Worm (Caenorhabditis elegans) whole organism, late embryonic: ENCODE measurements around the gene H11E01.2.

Experiments used
- C08G9.2 ChIP-seq: sonication (generic microtip); optimal IDR thresholded peaks from 2 replicates; lab custom pipeline; 2016; ENCODE audit warnings: mild to moderate bottlenecking, missing genetic modification characterization, moderate library complexity, missing compliant biosample characterization
- ahr-1 ChIP-seq: sonication (generic microtip); optimal IDR thresholded peaks from 2 replicates; lab custom pipeline; 2016; ENCODE audit warnings: missing genetic modification characterization, missing compliant biosample characterization
- ama-1 ChIP-seq: fragments of 150-350 bp; optimal IDR thresholded peaks from 2 replicates; lab custom pipeline; 2014
- ceh-14 ChIP-seq: sonication (generic microtip); optimal IDR thresholded peaks from 2 replicates; lab custom pipeline; 2016; ENCODE audit warnings: missing genotype, missing genetic modification characterization, missing compliant biosample characterization
- ceh-18 ChIP-seq: sonication (generic microtip); optimal IDR thresholded peaks from 2 replicates; lab custom pipeline; 2016; ENCODE audit warnings: missing genetic modification characterization, missing compliant biosample characterization
- ceh-19 ChIP-seq: fragments of 200-800 bp; sonication (Bioruptor generic); optimal IDR thresholded peaks from 2 replicates; lab custom pipeline; 2018; ENCODE audit warnings: mild to moderate bottlenecking, missing genetic modification characterization, missing compliant biosample characterization
- ceh-2 ChIP-seq: sonication (generic microtip); optimal IDR thresholded peaks from 2 replicates; lab custom pipeline; 2016; ENCODE audit warnings: missing genotype, missing genetic modification characterization, missing compliant biosample characterization
- ceh-22 ChIP-seq: sonication (generic microtip); optimal IDR thresholded peaks from 2 replicates; lab custom pipeline; 2017; ENCODE audit warnings: missing biosample characterization, missing genetic modification characterization
- ceh-31 ChIP-seq: sonication (generic microtip); optimal IDR thresholded peaks from 2 replicates; lab custom pipeline; 2016; ENCODE audit warnings: missing genetic modification characterization, missing compliant biosample characterization
- ceh-6 ChIP-seq: fragments of 200-800 bp; sonication (Bioruptor generic); optimal IDR thresholded peaks from 2 replicates; lab custom pipeline; 2018; ENCODE audit warnings: mild to moderate bottlenecking, missing genetic modification characterization, missing compliant biosample characterization
- che-1 ChIP-seq: sonication (generic microtip); optimal IDR thresholded peaks from 2 replicates; lab custom pipeline; 2016; ENCODE audit warnings: mild to moderate bottlenecking, missing genetic modification characterization, missing compliant biosample characterization
- dmd-4 ChIP-seq: sonication (generic microtip); optimal IDR thresholded peaks from 2 replicates; lab custom pipeline; 2016; ENCODE audit warnings: borderline replicate concordance, missing genetic modification characterization, missing compliant biosample characterization
- dve-1 ChIP-seq: sonication (generic microtip); optimal IDR thresholded peaks from 2 replicates; lab custom pipeline; 2017; ENCODE audit warnings: antibody characterized with exemption, mild to moderate bottlenecking, missing genetic modification characterization, missing compliant biosample characterization
- fax-1 ChIP-seq: sonication (generic microtip); optimal IDR thresholded peaks from 2 replicates; lab custom pipeline; 2016; ENCODE audit warnings: missing genotype, missing genetic modification characterization, missing compliant biosample characterization
- gmeb-2 ChIP-seq: sonication (generic microtip); optimal IDR thresholded peaks from 2 replicates; lab custom pipeline; 2016; ENCODE audit warnings: missing genetic modification characterization, inconsistent platforms, missing compliant biosample characterization
- hlh-6 ChIP-seq: sonication (generic microtip); optimal IDR thresholded peaks from 2 replicates; lab custom pipeline; 2016; ENCODE audit warnings: missing genotype, missing genetic modification characterization, missing compliant biosample characterization
- hlh-8 ChIP-seq: sonication (generic microtip); optimal IDR thresholded peaks from 2 replicates; lab custom pipeline; 2016; ENCODE audit warnings: missing genotype, missing genetic modification characterization, missing compliant biosample characterization
- lim-6 ChIP-seq: sonication (generic microtip); optimal IDR thresholded peaks from 2 replicates; lab custom pipeline; 2016; ENCODE audit warnings: missing genetic modification characterization, missing compliant biosample characterization
- madf-2 ChIP-seq: sonication (generic microtip); optimal IDR thresholded peaks from 2 replicates; lab custom pipeline; 2017; ENCODE audit warnings: missing genetic modification characterization, missing compliant biosample characterization
- nfya-1 ChIP-seq: sonication (generic microtip); optimal IDR thresholded peaks from 2 replicates; lab custom pipeline; 2017; ENCODE audit warnings: missing genetic modification characterization, mild to moderate bottlenecking, missing compliant biosample characterization, antibody characterized with exemption, moderate library complexity
- odd-2 ChIP-seq: sonication (generic microtip); optimal IDR thresholded peaks from 2 replicates; lab custom pipeline; 2017; ENCODE audit warnings: antibody characterized with exemption, mild to moderate bottlenecking, missing genetic modification characterization, missing compliant biosample characterization
- pag-3 ChIP-seq: sonication (generic microtip); optimal IDR thresholded peaks from 2 replicates; lab custom pipeline; 2016; ENCODE audit warnings: missing compliant biosample characterization, missing genetic modification characterization, borderline replicate concordance
- pat-9 ChIP-seq: fragments of 200-800 bp; sonication (Bioruptor generic); optimal IDR thresholded peaks from 2 replicates; lab custom pipeline; 2018; ENCODE audit warnings: mild to moderate bottlenecking, missing genetic modification characterization, moderate library complexity, missing compliant biosample characterization
- pha-4 ChIP-seq: fragments of 150-350 bp; optimal IDR thresholded peaks from 2 replicates; lab custom pipeline; 2018; ENCODE audit warnings: missing biosample characterization, missing genetic modification reagents, missing genetic modification characterization
- pqm-1 ChIP-seq: sonication (generic microtip); optimal IDR thresholded peaks from 2 replicates; lab custom pipeline; 2016; ENCODE audit warnings: missing genetic modification characterization, missing compliant biosample characterization
- pros-1 ChIP-seq: fragments of 150-350 bp; optimal IDR thresholded peaks from 2 replicates; lab custom pipeline; 2014; ENCODE audit warnings: missing biosample characterization, missing genetic modification reagents, missing genetic modification characterization
- ref-2 ChIP-seq: sonication (generic microtip); optimal IDR thresholded peaks from 2 replicates; lab custom pipeline; 2016; ENCODE audit warnings: missing genetic modification characterization, missing compliant biosample characterization
- sox-4 ChIP-seq: sonication (generic microtip); optimal IDR thresholded peaks from 2 replicates; lab custom pipeline; 2017; ENCODE audit warnings: mild to moderate bottlenecking, missing genetic modification characterization, inconsistent platforms, missing compliant biosample characterization
- tbx-7 ChIP-seq: sonication (generic microtip); optimal IDR thresholded peaks from 2 replicates; lab custom pipeline; 2016; ENCODE audit warnings: missing genotype, missing genetic modification characterization, missing compliant biosample characterization
- ttx-3 ChIP-seq: sonication (generic microtip); optimal IDR thresholded peaks from 2 replicates; lab custom pipeline; 2016; ENCODE audit warnings: missing genetic modification reagents, missing genetic modification characterization, missing compliant biosample characterization
- unc-42 ChIP-seq: sonication (generic microtip); optimal IDR thresholded peaks from 2 replicates; lab custom pipeline; 2016; ENCODE audit warnings: missing genotype, missing genetic modification characterization, missing compliant biosample characterization
- unc-86 ChIP-seq: sonication (generic microtip); optimal IDR thresholded peaks from 2 replicates; lab custom pipeline; 2016; ENCODE audit warnings: missing genetic modification characterization, missing compliant biosample characterization
- ztf-16 ChIP-seq: sonication (generic microtip); optimal IDR thresholded peaks from 2 replicates; lab custom pipeline; 2017; ENCODE audit warnings: missing genetic modification characterization, missing compliant biosample characterization

H11E01.2 gene

ce11 chrX:1589114-1589902, 31.5 kb upstream of the H11E01.2 start:
- TF ChIP-seq pros-1 (tag; lab: Kevin White, UChicago), result no peak
- TF ChIP-seq che-1, result no peak
- no peak for TF ChIP-seq ceh-18 (tag; lab: Kevin White, UChicago)
- no peak for TF ChIP-seq pag-3 (tag; lab: Kevin White, UChicago)
- TF ChIP-seq pqm-1 (tag; lab: Kevin White, UChicago), result no peak
- TF ChIP-seq, all 69 proteins: peak for 0

ce11 chrX:1589962-1590361, 30.9 kb upstream of the H11E01.2 start:
- TF ChIP-seq odd-2 (no peak), C08G9.2 (tag; lab: Kevin White, UChicago) (no peak), lim-6 (tag; lab: Kevin White, UChicago) (no peak), hlh-6 (no peak), ztf-16 (tag; lab: Kevin White, UChicago) (no peak), pros-1 (tag; lab: Kevin White, UChicago) (no peak), ahr-1 (tag; lab: Kevin White, UChicago) (no peak), fax-1 (tag; lab: Kevin White, UChicago) (no peak), ceh-6 (no peak), ceh-31 (no peak), ama-1 (lab: Kevin White, UChicago) (no peak), dmd-4 (tag; lab: Kevin White, UChicago) (no peak), tbx-7 (tag; lab: Kevin White, UChicago) (no peak), ceh-2 (tag; lab: Kevin White, UChicago) (no peak), ceh-22 (no peak), ceh-19 (no peak), dve-1 (tag; lab: Kevin White, UChicago) (no peak)

DNA sequence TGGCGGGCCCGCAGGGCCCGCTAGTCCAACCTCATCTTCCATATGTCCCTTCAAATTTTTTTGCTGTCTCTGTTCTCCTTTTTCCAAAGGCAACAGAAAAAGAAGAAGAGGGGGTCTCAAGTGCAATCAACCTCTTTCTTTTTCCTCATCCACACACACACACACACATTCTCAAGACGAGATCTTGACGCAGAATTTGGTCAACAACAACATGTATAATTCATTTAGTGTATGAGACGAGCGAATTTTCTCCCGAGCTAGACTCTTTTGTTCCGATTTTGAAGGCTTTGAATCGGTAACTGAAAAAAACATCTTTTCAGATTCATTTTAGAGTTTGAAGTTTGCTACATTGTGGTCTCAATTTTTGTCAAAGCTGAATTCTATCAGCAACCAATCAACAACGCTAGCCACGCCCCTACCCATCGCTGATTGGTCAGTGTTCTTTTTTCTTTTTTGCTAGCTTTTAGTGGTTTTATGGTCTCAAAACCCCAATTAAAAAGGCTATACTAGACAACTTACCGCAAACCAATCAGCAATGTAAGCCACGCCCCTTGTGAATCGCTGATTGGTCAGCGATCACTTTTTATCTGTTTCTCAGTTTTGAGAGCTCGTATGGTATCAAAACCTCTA, 22.7 kb upstream of the H11E01.2 start:
- TF ChIP-seq tbx-7 (tag; lab: Kevin White, UChicago), result no peak
- no peak for TF ChIP-seq pha-4 (tag; lab: Kevin White, UChicago)
- no peak for TF ChIP-seq hlh-6
- TF ChIP-seq pat-9, result no peak
- no peak for TF ChIP-seq hlh-8 (tag; lab: Kevin White, UChicago)
- TF ChIP-seq ceh-22, result no peak
- no peak for TF ChIP-seq sox-4 (tag; lab: Kevin White, UChicago)
- TF ChIP-seq nfya-1 (tag; lab: Kevin White, UChicago), result peak; percentile 90
- no peak for TF ChIP-seq ttx-3 (tag; lab: Kevin White, UChicago)
- no peak for TF ChIP-seq unc-86
- TF ChIP-seq ref-2 (tag; lab: Kevin White, UChicago), result no peak
- no peak for TF ChIP-seq fax-1 (tag; lab: Kevin White, UChicago)
- peak; percentile 51 for TF ChIP-seq unc-42 (tag; lab: Kevin White, UChicago)
- TF ChIP-seq, all 69 proteins: peak for 2

ce11 chrX:1599294-1599693, 21.6 kb upstream of the H11E01.2 start:
- TF ChIP-seq unc-42 (tag; lab: Kevin White, UChicago) (peak; percentile 83), madf-2 (no peak), odd-2 (no peak), ceh-6 (no peak)

DNA sequence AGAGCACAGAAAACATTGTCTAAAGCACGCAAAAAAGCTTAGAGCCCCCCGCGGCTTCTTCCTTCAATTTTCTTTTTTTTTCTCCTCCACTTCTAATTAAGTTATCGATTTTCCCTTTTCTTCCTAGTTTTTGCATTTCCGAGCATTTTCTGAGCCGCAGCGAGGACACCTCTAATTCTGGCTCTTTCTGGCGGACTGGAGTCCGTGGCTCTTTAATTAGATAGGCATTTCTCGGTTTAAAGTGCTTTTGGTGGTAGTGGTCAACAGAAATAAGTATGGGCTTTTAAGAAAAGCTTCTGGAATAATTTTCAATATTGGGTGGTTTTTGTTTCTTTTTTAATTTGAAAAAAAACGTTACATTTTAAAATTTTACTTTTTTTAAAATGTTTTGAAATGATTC, 19.3 kb upstream of the H11E01.2 start:
- peak; percentile 15 for TF ChIP-seq ceh-14 (tag; lab: Kevin White, UChicago)
- no peak for TF ChIP-seq gmeb-2 (tag; lab: Kevin White, UChicago)
- TF ChIP-seq unc-42 (tag; lab: Kevin White, UChicago), result peak; percentile 68
- TF ChIP-seq ceh-31, result peak; percentile 40
